Fruit fly (Drosophila melanogaster) whole organism, wandering third instar larva: ENCODE data around the gene CG18265.

Source experiments
- Abd-B ChIP-seq: fragments of >200 bp; optimal IDR thresholded peaks from 2 replicates; lab custom pipeline; 2017; ENCODE audit warnings: missing biosample characterization, missing genetic modification characterization
- CG32264 ChIP-seq: fragments of 200-800 bp; sonication (Bioruptor generic); optimal IDR thresholded peaks from 2 replicates; lab custom pipeline; 2016; ENCODE audit warnings: missing biosample characterization, missing genetic modification characterization
- CrebA ChIP-seq: fragments of 200-800 bp; sonication (Bioruptor generic); optimal IDR thresholded peaks from 2 replicates; lab custom pipeline; 2016; ENCODE audit warnings: missing biosample characterization, mild to moderate bottlenecking, missing genetic modification characterization, borderline replicate concordance
- Dfd ChIP-seq: fragments of >200 bp; optimal IDR thresholded peaks from 2 replicates; lab custom pipeline; 2017; ENCODE audit warnings: missing biosample characterization, missing genetic modification characterization
- Dif ChIP-seq: fragments of 200-275, 200-300 bp; sonication (Bioruptor generic); optimal IDR thresholded peaks from 2 replicates; lab custom pipeline; 2018; ENCODE audit warnings: missing biosample characterization, missing genetic modification characterization; ENCODE audit not compliant: partially characterized antibody
- GATAd ChIP-seq: sonication (Bioruptor generic); optimal IDR thresholded peaks from 2 replicates; lab custom pipeline; 2016; ENCODE audit warnings: missing biosample characterization, missing genetic modification characterization
- Hnf4 ChIP-seq: fragments of 200-800 bp; sonication (Bioruptor generic); optimal IDR thresholded peaks from 2 replicates; lab custom pipeline; 2016; ENCODE audit warnings: missing biosample characterization, mild to moderate bottlenecking, missing genetic modification characterization
- Hr83 ChIP-seq: fragments of 200-300 bp; sonication (Bioruptor generic); optimal IDR thresholded peaks from 2 replicates; lab custom pipeline; 2016; ENCODE audit warnings: missing biosample characterization, mild to moderate bottlenecking, missing genetic modification characterization, moderate library complexity; ENCODE audit not compliant: poor library complexity, severe bottlenecking
- Jra ChIP-seq: sonication (Bioruptor generic); optimal IDR thresholded peaks from 2 replicates; lab custom pipeline; 2016; ENCODE audit warnings: missing biosample characterization, missing genetic modification characterization
- Myc ChIP-seq: fragments of >200 bp; optimal IDR thresholded peaks from 2 replicates; lab custom pipeline; 2017
- N ChIP-seq: fragments of >200 bp; optimal IDR thresholded peaks from 2 replicates; lab custom pipeline; 2018; ENCODE audit warnings: missing biosample characterization, missing external identifiers, missing genetic modification characterization
- OdsH ChIP-seq: fragments of 200-800 bp; sonication (Bioruptor generic); optimal IDR thresholded peaks from 2 replicates; lab custom pipeline; 2016; ENCODE audit warnings: missing biosample characterization, mild to moderate bottlenecking, missing genetic modification characterization
- Rel ChIP-seq, 2 experiments: fragments of 200-800 bp; sonication (Bioruptor generic) in 1 of 2; optimal IDR thresholded peaks; 2 replicates in 1 of 2; 3 replicates in 1 of 2; lab custom pipeline; 2016 to 2019; ENCODE audit warnings: mild to moderate bottlenecking in 2 of 2, missing biosample characterization in 2 of 2, missing genetic modification characterization in 2 of 2, moderate library complexity in 1 of 2
- Vsx2 ChIP-seq: fragments of 200-300, 225-300 bp; sonication (Bioruptor generic); optimal IDR thresholded peaks from 2 replicates; lab custom pipeline; 2018; ENCODE audit warnings: missing biosample characterization, missing genetic modification characterization; ENCODE audit not compliant: partially characterized antibody
- br ChIP-seq: fragments of 200-800 bp; sonication (Bioruptor generic); optimal IDR thresholded peaks from 2 replicates; lab custom pipeline; 2016; ENCODE audit warnings: missing biosample characterization, missing genetic modification characterization
- brk ChIP-seq: fragments of 200-800 bp; sonication (Bioruptor generic); optimal IDR thresholded peaks from 2 replicates; lab custom pipeline; 2016; ENCODE audit warnings: missing biosample characterization, mild to moderate bottlenecking, missing genetic modification characterization
- dl ChIP-seq, 2 experiments: fragments of 175-275, 200-275 bp in 1 of 2; fragments of 200-275 bp in 1 of 2; sonication (Bioruptor generic); optimal IDR thresholded peaks; lab custom pipeline; 2018; ENCODE audit warnings: mild to moderate bottlenecking in 2 of 2, missing biosample characterization in 2 of 2, missing genetic modification characterization in 2 of 2, moderate library complexity in 2 of 2; ENCODE audit not compliant: partially characterized antibody in 2 of 2, insufficient read depth in 1 of 2
- ey ChIP-seq: fragments of 200-800 bp; sonication (Bioruptor generic); optimal IDR thresholded peaks from 2 replicates; lab custom pipeline; 2016; ENCODE audit warnings: missing biosample characterization, missing genetic modification characterization
- foxo ChIP-seq, 2 experiments: fragments of 200-800 bp; sonication (Bioruptor generic); optimal IDR thresholded peaks; 2 replicates in 1 of 2; 3 replicates in 1 of 2; lab custom pipeline; 2016 to 2017; ENCODE audit warnings: missing biosample characterization in 2 of 2, missing genetic modification characterization in 2 of 2
- fru ChIP-seq: fragments of 200-800 bp; sonication (Bioruptor generic); optimal IDR thresholded peaks from 3 replicates; lab custom pipeline; 2016; ENCODE audit warnings: missing biosample characterization, mild to moderate bottlenecking, missing genetic modification characterization
- h ChIP-seq: fragments of 200-800 bp; sonication (Bioruptor generic); optimal IDR thresholded peaks from 3 replicates; lab custom pipeline; 2016; ENCODE audit warnings: missing biosample characterization, mild to moderate bottlenecking, missing genetic modification characterization
- jim ChIP-seq: fragments of 175-275, 200-325 bp; sonication (Bioruptor generic); optimal IDR thresholded peaks from 2 replicates; lab custom pipeline; 2016; ENCODE audit warnings: missing biosample characterization, mild to moderate bottlenecking, missing genetic modification characterization
- pan ChIP-seq: fragments of >200 bp; optimal IDR thresholded peaks from 2 replicates; lab custom pipeline; 2017
- rgr ChIP-seq: fragments of 200-800 bp; sonication (Bioruptor generic); optimal IDR thresholded peaks from 3 replicates; lab custom pipeline; 2016; ENCODE audit warnings: missing biosample characterization, mild to moderate bottlenecking, missing genetic modification characterization
- sage ChIP-seq: fragments of 200-800 bp; sonication (Bioruptor generic); optimal IDR thresholded peaks from 2 replicates; lab custom pipeline; 2016; ENCODE audit warnings: missing biosample characterization, mild to moderate bottlenecking, missing genetic modification characterization
- sv ChIP-seq: fragments of 200-800 bp; sonication (Bioruptor generic); optimal IDR thresholded peaks from 3 replicates; lab custom pipeline; 2016; ENCODE audit warnings: missing biosample characterization, missing genetic modification characterization
- usp ChIP-seq: fragments of >200 bp; optimal IDR thresholded peaks from 2 replicates; lab custom pipeline; 2017; ENCODE audit warnings: missing biosample characterization, missing genetic modification characterization

The CG18265 gene

DNA sequence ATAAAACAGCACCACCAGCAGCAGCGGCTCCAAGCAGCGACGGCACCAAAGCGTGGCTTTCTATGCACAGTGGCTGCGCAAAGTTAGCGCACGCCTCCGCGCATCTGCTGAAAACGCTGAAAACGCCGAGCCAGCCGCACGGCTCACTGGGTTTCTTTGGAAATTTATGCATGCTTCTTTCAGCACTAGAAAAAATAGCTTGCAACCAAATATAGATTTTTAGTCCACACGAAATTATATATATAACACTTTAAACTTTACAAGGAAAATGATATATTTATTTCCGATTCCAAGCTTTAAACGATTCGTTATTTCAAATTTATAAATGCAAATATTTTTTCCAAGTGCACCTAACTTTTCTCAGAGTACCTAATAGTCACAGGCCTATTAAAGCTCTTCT lies 34.6 kb upstream of the CG18265 start:
- TF ChIP-seq N (GFP tag; lab: Kevin White, UChicago): no peak
- TF ChIP-seq Hr83 (GFP tag; lab: Kevin White, UChicago): no peak
- TF ChIP-seq sv: peak; percentile 11
- TF ChIP-seq CG32264 (GFP tag; lab: Kevin White, UChicago): no peak
- TF ChIP-seq, all 38 proteins: peak for 1

DNA sequence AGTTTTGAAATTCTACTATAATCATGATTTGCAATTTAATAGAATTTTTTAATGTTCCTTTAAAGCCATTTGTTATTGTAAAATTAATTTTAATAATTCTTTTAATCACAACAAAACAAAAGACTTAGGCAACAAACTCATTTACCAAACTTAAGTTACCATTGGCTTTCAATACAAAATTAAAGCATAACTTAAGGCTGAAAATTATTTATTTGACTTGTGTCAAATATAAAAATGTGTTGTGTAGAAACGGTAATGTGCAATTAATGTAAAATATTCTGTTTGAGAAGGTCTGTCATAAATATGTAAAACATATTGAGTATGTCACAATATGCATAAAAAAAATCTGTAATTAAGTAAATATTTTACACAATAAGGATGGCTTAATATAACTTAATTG lies 32.1 kb upstream of the CG18265 start:
- TF ChIP-seq Myc (peak; percentile 24), Jra (GFP tag; lab: Kevin White, UChicago) (no peak)

DNA sequence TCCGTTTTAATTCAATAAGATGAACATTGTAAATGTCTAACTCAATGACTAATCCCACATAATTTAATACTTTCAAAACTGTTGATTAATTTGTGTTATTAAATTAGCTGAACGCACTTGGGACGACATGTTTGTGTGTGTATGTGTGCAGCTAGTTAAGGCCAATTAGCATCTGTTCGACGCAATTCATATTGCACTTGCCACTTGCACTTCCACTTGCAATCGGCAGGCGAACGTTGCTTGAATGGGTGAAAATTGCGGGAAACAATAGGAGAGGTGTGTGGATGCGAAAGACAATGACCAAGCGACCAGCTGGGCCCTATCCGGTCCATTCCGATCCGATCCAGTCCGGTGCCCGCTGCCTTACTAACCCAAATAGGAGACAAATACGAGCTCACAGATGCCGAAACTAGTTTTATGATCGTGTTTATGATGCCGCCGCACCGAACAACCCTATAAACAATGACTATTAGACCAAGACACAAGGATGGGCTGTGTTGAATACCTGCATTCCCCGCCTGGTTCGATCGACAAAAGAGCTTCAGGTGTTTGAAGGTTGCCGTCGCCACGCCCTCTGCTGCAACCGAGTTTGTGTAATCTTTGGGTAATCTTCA lies 31.6 kb upstream of the CG18265 start:
- TF ChIP-seq sv: no peak
- no peak for TF ChIP-seq foxo (GFP tag; optimal IDR thresholded peaks at IDR 0.05; lab: Kevin White, UChicago)
- no peak for TF ChIP-seq Rel (GFP tag; optimal IDR thresholded peaks at IDR 0.05; lab: Kevin White, UChicago)
- no peak for TF ChIP-seq Rel (tag; optimal IDR thresholded peaks at IDR 0.05; lab: Kevin White, UChicago)
- no peak for TF ChIP-seq br (GFP tag; lab: Kevin White, UChicago)
- no peak for TF ChIP-seq dl (GFP tag; optimal IDR thresholded peaks at IDR 0.05; lab: Kevin White, UChicago; ENCODE audit: insufficient read depth in 1 of 2, partially characterized antibody in 2 of 2)
- no peak for TF ChIP-seq OdsH
- no peak for TF ChIP-seq Hnf4 (GFP tag; lab: Kevin White, UChicago)
- no peak for TF ChIP-seq jim (GFP tag; lab: Kevin White, UChicago)
- TF ChIP-seq sage: no peak
- TF ChIP-seq CG32264 (GFP tag; lab: Kevin White, UChicago): no peak

DNA sequence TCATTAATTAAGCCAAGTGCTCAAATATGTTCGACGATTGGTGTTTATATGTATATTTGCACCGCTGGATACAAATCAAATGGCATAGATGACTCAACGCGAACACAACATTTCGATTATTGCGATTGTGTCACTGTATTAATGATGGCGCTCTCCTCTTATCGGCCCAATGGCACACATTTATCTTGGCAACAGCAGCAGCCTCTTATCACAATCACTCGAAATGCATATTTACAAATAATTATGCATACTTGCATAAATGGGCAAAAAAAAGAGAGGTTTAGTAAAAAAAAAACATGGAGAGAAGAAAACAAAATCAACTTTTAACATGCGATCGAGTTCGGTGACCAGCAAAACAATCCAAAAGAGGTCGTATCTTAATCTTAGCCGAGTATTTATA lies 27.9 kb upstream of the CG18265 start:
- TF ChIP-seq Myc (no peak), Rel (GFP tag; optimal IDR thresholded peaks at IDR 0.05; lab: Kevin White, UChicago) (no peak), Rel (tag; optimal IDR thresholded peaks at IDR 0.05; lab: Kevin White, UChicago) (no peak), h (GFP tag; lab: Kevin White, UChicago) (no peak), sv (no peak), Hnf4 (GFP tag; lab: Kevin White, UChicago) (no peak), rgr (GFP tag; lab: Kevin White, UChicago) (no peak), fru (GFP tag; lab: Kevin White, UChicago) (no peak), Hr83 (GFP tag; lab: Kevin White, UChicago) (no peak), ey (GFP tag; lab: Kevin White, UChicago) (no peak), Dif (GFP tag; lab: Kevin White, UChicago) (no peak), GATAd (no peak), pan (lab: Kevin White, UChicago) (no peak)

DNA sequence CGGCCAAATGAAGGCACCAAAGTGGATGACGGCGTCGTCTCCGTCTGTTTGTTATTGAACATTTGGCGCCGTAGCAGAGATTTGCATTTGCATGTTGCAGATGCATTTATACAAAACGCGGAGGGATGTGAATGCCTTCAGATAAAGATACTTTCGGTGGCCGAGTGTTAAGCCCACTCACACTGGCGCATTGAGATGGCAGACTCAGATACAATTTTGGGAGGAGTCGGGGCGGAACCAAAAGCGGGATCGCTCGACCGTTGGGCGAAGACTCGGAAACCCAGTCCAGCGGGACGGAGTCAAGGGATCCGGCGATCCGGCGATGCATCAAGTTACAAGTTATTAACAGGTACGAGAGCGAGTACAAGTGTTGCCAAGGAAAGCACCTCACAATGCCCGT lies 27.1 kb upstream of the CG18265 start:
- TF ChIP-seq Dfd (GFP tag; lab: Kevin White, UChicago): no peak
- no peak for TF ChIP-seq sage
- TF ChIP-seq jim (GFP tag; lab: Kevin White, UChicago): no peak
- TF ChIP-seq Abd-B (GFP tag; lab: Kevin White, UChicago): no peak
- no peak for TF ChIP-seq fru (GFP tag; lab: Kevin White, UChicago)
- TF ChIP-seq sv: no peak
- no peak for TF ChIP-seq usp (GFP tag; lab: Kevin White, UChicago)
- TF ChIP-seq brk: no peak
- TF ChIP-seq Rel (GFP tag; optimal IDR thresholded peaks at IDR 0.05; lab: Kevin White, UChicago): no peak
- TF ChIP-seq Rel (tag; optimal IDR thresholded peaks at IDR 0.05; lab: Kevin White, UChicago): no peak
- TF ChIP-seq dl (GFP tag; optimal IDR thresholded peaks at IDR 0.05; lab: Kevin White, UChicago; ENCODE audit: insufficient read depth in 1 of 2, partially characterized antibody in 2 of 2): no peak
- TF ChIP-seq GATAd: no peak
- TF ChIP-seq pan (lab: Kevin White, UChicago): no peak
- TF ChIP-seq ey (GFP tag; lab: Kevin White, UChicago): no peak
- no peak for TF ChIP-seq Hnf4 (GFP tag; lab: Kevin White, UChicago)
- no peak for TF ChIP-seq Vsx2
- no peak for TF ChIP-seq CrebA (GFP tag; lab: Kevin White, UChicago)
- no peak for TF ChIP-seq br (GFP tag; lab: Kevin White, UChicago)
- TF ChIP-seq, all 38 proteins: peak for 0
